Worm (Caenorhabditis elegans): ENCODE measurements around the gene Y32H12A.7.

- no peak for TF ChIP-seq fos-1 (tag; optimal IDR thresholded peaks at IDR 0.05)
- TF ChIP-seq mml-1 (tag; optimal IDR thresholded peaks at IDR 0.05) = no peak
- no peak for TF ChIP-seq pha-4 (tag; optimal IDR thresholded peaks at IDR 0.05)
- TF ChIP-seq elt-2 (tag; optimal IDR thresholded peaks at IDR 0.05) = no peak
- no peak for TF ChIP-seq nhr-77 (tag; optimal IDR thresholded peaks at IDR 0.05)
- no peak for TF ChIP-seq ceh-82 (tag; optimal IDR thresholded peaks at IDR 0.05)
- TF ChIP-seq nhr-11 (tag; optimal IDR thresholded peaks at IDR 0.05) = no peak
- TF ChIP-seq nhr-67 (tag; optimal IDR thresholded peaks at IDR 0.05) = no peak
- no peak for TF ChIP-seq fkh-10 (GFP tag; optimal IDR thresholded peaks at IDR 0.05)
- TF ChIP-seq tbx-2 (tag; optimal IDR thresholded peaks at IDR 0.05) = no peak
- no peak for TF ChIP-seq ceh-16 (tag; optimal IDR thresholded peaks at IDR 0.05)
- no peak for TF ChIP-seq lin-39 (tag; optimal IDR thresholded peaks at IDR 0.05)
- TF ChIP-seq hmg-11 (tag; optimal IDR thresholded peaks at IDR 0.05) = no peak
- no peak for TF ChIP-seq ceh-28 (tag; optimal IDR thresholded peaks at IDR 0.05)
Measured at ce11 chrIII:5343555-5343954, 41.7 kb downstream of the Y32H12A.7 start.

Data from whole organism, L3 larva.